Worm (Caenorhabditis elegans) whole organism, L2 larva: ENCODE data around the gene F54F7.14.

Source experiments
- ZK546.5 ChIP-seq: sonication (generic microtip); optimal IDR thresholded peaks from 2 replicates; lab custom pipeline; 2017; ENCODE audit warnings: missing biosample characterization, missing genetic modification characterization
- lin-39 ChIP-seq: fragments of 150-350 bp; optimal IDR thresholded peaks from 2 replicates; lab custom pipeline; 2014; ENCODE audit warnings: missing biosample characterization, missing genetic modification reagents, missing genetic modification characterization
- nhr-12 ChIP-seq: fragments of 150-350 bp; optimal IDR thresholded peaks from 2 replicates; lab custom pipeline; 2014; ENCODE audit warnings: missing biosample characterization, missing genetic modification characterization
- sma-3 ChIP-seq: sonication (generic microtip); optimal IDR thresholded peaks from 2 replicates; lab custom pipeline; 2016; ENCODE audit warnings: missing genetic modification reagents, missing genetic modification characterization, missing compliant biosample characterization
- snpc-4 ChIP-seq: fragments of 150-350 bp; optimal IDR thresholded peaks from 2 replicates; lab custom pipeline; 2014; ENCODE audit warnings: missing biosample characterization, missing genetic modification characterization
- unc-62 ChIP-seq: fragments of 150-350 bp; optimal IDR thresholded peaks from 2 replicates; lab custom pipeline; 2014; ENCODE audit warnings: missing biosample characterization, missing genetic modification reagents, missing genetic modification characterization
- zag-1 ChIP-seq: fragments of 150-350 bp; optimal IDR thresholded peaks from 2 replicates; lab custom pipeline; 2014; ENCODE audit warnings: missing biosample characterization, missing genetic modification characterization

- TF ChIP-seq lin-39 (tag; lab: Kevin White, UChicago) (no peak), sma-3 (no peak), unc-62 (GFP tag; lab: Kevin White, UChicago) (no peak), nhr-12 (tag; lab: Kevin White, UChicago) (no peak), zag-1 (tag; lab: Kevin White, UChicago) (no peak), ZK546.5 (tag; lab: Kevin White, UChicago) (no peak), snpc-4 (tag; lab: Kevin White, UChicago) (no peak)
These were observed 23.8 kb upstream of the F54F7.14 start for ce11 chrX:11826892-11827291.
